Worm (Caenorhabditis elegans) whole organism, L3 larva: ENCODE measurements around the gene F29A7.8.
A peak's percentile ranks its signal among the peaks of the same experiment; 100 is the strongest.

Source experiments
- R02D3.7 ChIP-seq: fragments of 150-350 bp; optimal IDR thresholded peaks from 2 replicates; lab custom pipeline; 2014; ENCODE audit warnings: missing biosample characterization, missing genetic modification characterization
- ZK546.5 ChIP-seq: sonication (generic microtip); optimal IDR thresholded peaks from 2 replicates; lab custom pipeline; 2017; ENCODE audit warnings: missing biosample characterization, missing genetic modification characterization
- aly-2 ChIP-seq: fragments of 150-350 bp; optimal IDR thresholded peaks from 2 replicates; lab custom pipeline; 2014; ENCODE audit warnings: missing biosample characterization, missing genetic modification characterization
- ama-1 ChIP-seq: fragments of 150-350 bp; optimal IDR thresholded peaks from 2 replicates; lab custom pipeline; 2018
- ceh-16 ChIP-seq: sonication (generic microtip); optimal IDR thresholded peaks from 2 replicates; lab custom pipeline; 2017; ENCODE audit warnings: missing biosample characterization, missing genetic modification characterization
- ceh-28 ChIP-seq: fragments of 150-350 bp; optimal IDR thresholded peaks from 2 replicates; lab custom pipeline; 2014; ENCODE audit warnings: missing biosample characterization, missing genetic modification reagents, missing genetic modification characterization
- ceh-82 ChIP-seq: fragments of 150-350 bp; optimal IDR thresholded peaks from 2 replicates; lab custom pipeline; 2014; ENCODE audit warnings: missing biosample characterization, missing genetic modification characterization
- ceh-9 ChIP-seq: sonication (generic microtip); optimal IDR thresholded peaks from 2 replicates; lab custom pipeline; 2018; ENCODE audit warnings: missing biosample characterization, missing genetic modification characterization
- daf-12 ChIP-seq: fragments of 150-350 bp; optimal IDR thresholded peaks from 2 replicates; lab custom pipeline; 2014; ENCODE audit warnings: missing biosample characterization, missing genetic modification reagents, missing genetic modification characterization
- egl-27 ChIP-seq: sonication (generic microtip); optimal IDR thresholded peaks from 4 replicates; lab custom pipeline; 2017; ENCODE audit warnings: missing biosample characterization, missing genetic modification reagents, missing genetic modification characterization
- egl-5 ChIP-seq: fragments of 150-350 bp; optimal IDR thresholded peaks from 2 replicates; lab custom pipeline; 2017; ENCODE audit warnings: missing biosample characterization, missing genetic modification reagents, missing genetic modification characterization, inconsistent platforms
- elt-1 ChIP-seq: fragments of 150-350 bp; optimal IDR thresholded peaks from 2 replicates; lab custom pipeline; 2014; ENCODE audit warnings: missing biosample characterization, missing genetic modification characterization
- elt-2 ChIP-seq: sonication (generic microtip); optimal IDR thresholded peaks from 2 replicates; lab custom pipeline; 2016; ENCODE audit warnings: missing genetic modification reagents, mild to moderate bottlenecking, missing genetic modification characterization, missing compliant biosample characterization
- elt-3 ChIP-seq, 3 experiments: fragments of 150-350 bp in 1 of 3; sonication (generic microtip) in 2 of 3; optimal IDR thresholded peaks; 2 replicates in 2 of 3; 4 replicates in 1 of 3; lab custom pipeline; 2014 to 2017; ENCODE audit warnings: missing biosample characterization in 3 of 3, missing genetic modification characterization in 3 of 3
- eor-1 ChIP-seq, 2 experiments: fragments of 150-350 bp; optimal IDR thresholded peaks; 2 replicates each; lab custom pipeline; 2014 to 2018; ENCODE audit warnings: missing biosample characterization in 2 of 2, missing genetic modification characterization in 2 of 2
- fkh-10 ChIP-seq: sonication (generic microtip); optimal IDR thresholded peaks from 2 replicates; lab custom pipeline; 2017; ENCODE audit warnings: missing biosample characterization, missing genetic modification reagents, missing genetic modification characterization
- fkh-2 ChIP-seq: fragments of 150-350 bp; optimal IDR thresholded peaks from 2 replicates; lab custom pipeline; 2014; ENCODE audit warnings: missing biosample characterization, missing genetic modification reagents, missing genetic modification characterization
- fos-1 ChIP-seq: fragments of 150-350 bp; optimal IDR thresholded peaks from 2 replicates; lab custom pipeline; 2014; ENCODE audit warnings: missing biosample characterization, missing genetic modification characterization
- hmg-11 ChIP-seq: sonication (generic microtip); optimal IDR thresholded peaks from 2 replicates; lab custom pipeline; 2016; ENCODE audit warnings: missing genetic modification characterization, missing compliant biosample characterization
- jun-1 ChIP-seq: fragments of 150-350 bp; optimal IDR thresholded peaks from 2 replicates; lab custom pipeline; 2014; ENCODE audit warnings: missing biosample characterization, missing genetic modification reagents, missing genetic modification characterization
- lin-15B ChIP-seq: fragments of 150-350 bp; optimal IDR thresholded peaks from 2 replicates; lab custom pipeline; 2014; ENCODE audit warnings: missing biosample characterization, missing genetic modification characterization
- lin-39 ChIP-seq: fragments of 150-350 bp; optimal IDR thresholded peaks from 2 replicates; lab custom pipeline; 2018; ENCODE audit warnings: missing biosample characterization, missing genetic modification reagents, missing genetic modification characterization
- lsy-12 ChIP-seq: sonication (generic microtip); optimal IDR thresholded peaks from 2 replicates; lab custom pipeline; 2016; ENCODE audit warnings: mild to moderate bottlenecking, missing genetic modification characterization, missing compliant biosample characterization
- mdl-1 ChIP-seq: fragments of 150-350 bp; optimal IDR thresholded peaks from 2 replicates; lab custom pipeline; 2014; ENCODE audit warnings: missing biosample characterization, missing genetic modification characterization
- mml-1 ChIP-seq: fragments of 150-350 bp; sonication (generic microtip); optimal IDR thresholded peaks from 3 replicates; lab custom pipeline; 2014; ENCODE audit warnings: missing biosample characterization, missing genetic modification characterization
- nfya-1 ChIP-seq: sonication (generic microtip); optimal IDR thresholded peaks from 2 replicates; lab custom pipeline; 2017; ENCODE audit warnings: missing genetic modification characterization, mild to moderate bottlenecking, missing compliant biosample characterization, antibody characterized with exemption, moderate library complexity; ENCODE audit not compliant: insufficient read depth
- nhr-11 ChIP-seq: fragments of 150-350 bp; optimal IDR thresholded peaks from 2 replicates; lab custom pipeline; 2014; ENCODE audit warnings: missing biosample characterization, missing genetic modification characterization
- nhr-12 ChIP-seq: fragments of 150-350 bp; optimal IDR thresholded peaks from 2 replicates; lab custom pipeline; 2014; ENCODE audit warnings: missing biosample characterization, missing genetic modification characterization
- nhr-23 ChIP-seq: fragments of 150-350 bp; optimal IDR thresholded peaks from 2 replicates; lab custom pipeline; 2014; ENCODE audit warnings: missing biosample characterization, missing genetic modification reagents, missing genetic modification characterization
- nhr-237 ChIP-seq: fragments of 150-350 bp; optimal IDR thresholded peaks from 2 replicates; lab custom pipeline; 2014; ENCODE audit warnings: missing biosample characterization, missing genetic modification characterization
- nhr-25 ChIP-seq: sonication (generic microtip); optimal IDR thresholded peaks from 2 replicates; lab custom pipeline; 2017; ENCODE audit warnings: missing biosample characterization, missing genetic modification characterization
- nhr-28 ChIP-seq: fragments of 150-350 bp; optimal IDR thresholded peaks from 2 replicates; lab custom pipeline; 2014; ENCODE audit warnings: missing biosample characterization, missing genetic modification characterization
- nhr-43 ChIP-seq: sonication (generic microtip); optimal IDR thresholded peaks from 2 replicates; lab custom pipeline; 2016; ENCODE audit warnings: mild to moderate bottlenecking, missing genetic modification characterization, missing compliant biosample characterization; ENCODE audit not compliant: poor library complexity, severe bottlenecking
- nhr-67 ChIP-seq: fragments of 150-350 bp; optimal IDR thresholded peaks from 2 replicates; lab custom pipeline; 2014; ENCODE audit warnings: missing biosample characterization, missing genetic modification characterization
- nhr-76 ChIP-seq: fragments of 150-350 bp; sonication (generic microtip); optimal IDR thresholded peaks from 5 replicates; lab custom pipeline; 2014; ENCODE audit warnings: missing biosample characterization, missing genetic modification characterization
- nhr-77 ChIP-seq: fragments of 150-350 bp; optimal IDR thresholded peaks from 2 replicates; lab custom pipeline; 2014; ENCODE audit warnings: missing biosample characterization, missing genetic modification characterization
- pha-4 ChIP-seq: fragments of 150-350 bp; optimal IDR thresholded peaks from 2 replicates; lab custom pipeline; 2014; ENCODE audit warnings: missing biosample characterization, missing genetic modification reagents, missing genetic modification characterization
- pqm-1 ChIP-seq: fragments of 150-350 bp; optimal IDR thresholded peaks from 2 replicates; lab custom pipeline; 2017; ENCODE audit warnings: missing biosample characterization, missing genetic modification characterization, inconsistent platforms
- sea-2 ChIP-seq: fragments of 150-350 bp; sonication (generic microtip); optimal IDR thresholded peaks from 4 replicates; lab custom pipeline; 2014; ENCODE audit warnings: missing biosample characterization, missing genetic modification reagents, missing genetic modification characterization
- skn-1 ChIP-seq: fragments of 150-350 bp; optimal IDR thresholded peaks from 2 replicates; lab custom pipeline; 2014; ENCODE audit warnings: missing biosample characterization, missing genetic modification characterization
- snpc-4 ChIP-seq: fragments of 150-350 bp; optimal IDR thresholded peaks from 2 replicates; lab custom pipeline; 2014; ENCODE audit warnings: missing biosample characterization, missing genetic modification characterization
- tbx-2 ChIP-seq: sonication (generic microtip); optimal IDR thresholded peaks from 2 replicates; lab custom pipeline; 2016; ENCODE audit warnings: mild to moderate bottlenecking, missing genetic modification characterization, missing compliant biosample characterization
- unc-39 ChIP-seq: sonication (generic microtip); optimal IDR thresholded peaks from 4 replicates; lab custom pipeline; 2017; ENCODE audit warnings: missing biosample characterization, missing genetic modification characterization
- unc-62 ChIP-seq: fragments of 150-350 bp; sonication (generic microtip); optimal IDR thresholded peaks from 4 replicates; lab custom pipeline; 2014; ENCODE audit warnings: missing biosample characterization, missing genetic modification reagents, missing genetic modification characterization
- zag-1 ChIP-seq: fragments of 150-350 bp; optimal IDR thresholded peaks from 2 replicates; lab custom pipeline; 2014; ENCODE audit warnings: missing biosample characterization, missing genetic modification characterization
- ztf-11 ChIP-seq: fragments of 150-350 bp; optimal IDR thresholded peaks from 2 replicates; lab custom pipeline; 2014; ENCODE audit warnings: missing biosample characterization, missing genetic modification characterization
- ztf-4 ChIP-seq: fragments of 150-350 bp; optimal IDR thresholded peaks from 2 replicates; lab custom pipeline; 2014; ENCODE audit warnings: missing biosample characterization, missing genetic modification characterization

The F29A7.8 gene

ce11 chrII:2747956-2748621 lies 9.8 kb downstream of the F29A7.8 start:
- TF ChIP-seq pha-4 (tag; lab: Kevin White, UChicago) = no peak
- TF ChIP-seq nhr-77 (tag; lab: Kevin White, UChicago) = no peak
- TF ChIP-seq nhr-12 = no peak
- peak; percentile 46 for TF ChIP-seq tbx-2 (tag; lab: Kevin White, UChicago)
- no peak for TF ChIP-seq ZK546.5 (tag; lab: Kevin White, UChicago)
- no peak for TF ChIP-seq nhr-11 (tag; lab: Kevin White, UChicago)
- TF ChIP-seq jun-1 (tag; lab: Kevin White, UChicago) = no peak
- TF ChIP-seq daf-12 (tag; lab: Kevin White, UChicago) = no peak
- TF ChIP-seq egl-5 (tag; lab: Kevin White, UChicago) = peak; percentile 15
- TF ChIP-seq ceh-16 (tag; lab: Kevin White, UChicago) = no peak
- TF ChIP-seq lin-39 (tag; lab: Kevin White, UChicago) = peak; percentile 71
- TF ChIP-seq elt-3 (tag; optimal IDR thresholded peaks at IDR 0.05; lab: Kevin White, UChicago) = no peak
- TF ChIP-seq nhr-25 (tag; lab: Kevin White, UChicago) = no peak
- no peak for TF ChIP-seq nhr-28
- no peak for TF ChIP-seq ztf-11 (tag; lab: Kevin White, UChicago)
- no peak for TF ChIP-seq ceh-28 (tag; lab: Kevin White, UChicago)
- no peak for TF ChIP-seq fkh-2 (tag; lab: Kevin White, UChicago)
- TF ChIP-seq nhr-67 = no peak
- TF ChIP-seq unc-39 (tag; lab: Kevin White, UChicago) = no peak
- TF ChIP-seq ama-1 (lab: Kevin White, UChicago) = no peak
- peak; percentile 41 for TF ChIP-seq lin-15B (tag; lab: Kevin White, UChicago)
- TF ChIP-seq lsy-12 = no peak
- TF ChIP-seq snpc-4 (tag; lab: Kevin White, UChicago) = peak; percentile 41
- TF ChIP-seq ceh-82 (tag; lab: Kevin White, UChicago) = peak; percentile 26
- no peak for TF ChIP-seq ceh-9 (tag; lab: Kevin White, UChicago)
- peak; percentile 31 for TF ChIP-seq fkh-10
- TF ChIP-seq mml-1 (tag; lab: Kevin White, UChicago) = no peak
- no peak for TF ChIP-seq elt-2
- no peak for TF ChIP-seq nhr-237 (tag; lab: Kevin White, UChicago)
- TF ChIP-seq nhr-23 (tag; lab: Kevin White, UChicago) = no peak
- peak; percentile 13 for TF ChIP-seq R02D3.7 (tag; lab: Kevin White, UChicago)
- peak; percentile 79 for TF ChIP-seq unc-62 (GFP tag; lab: Kevin White, UChicago)
- no peak for TF ChIP-seq eor-1 (tag; optimal IDR thresholded peaks at IDR 0.05; lab: Kevin White, UChicago)
- no peak for TF ChIP-seq nhr-43 (tag; lab: Kevin White, UChicago)
- TF ChIP-seq zag-1 (tag; lab: Kevin White, UChicago) = peak; percentile 30
- no peak for TF ChIP-seq fos-1
- no peak for TF ChIP-seq aly-2 (tag; lab: Kevin White, UChicago)
- no peak for TF ChIP-seq nhr-76 (tag; lab: Kevin White, UChicago)
- TF ChIP-seq pqm-1 = no peak
- no peak for TF ChIP-seq sea-2
- peak; percentile 81 for TF ChIP-seq nfya-1 (tag; lab: Kevin White, UChicago)
- no peak for TF ChIP-seq ztf-4 (tag; lab: Kevin White, UChicago)
- peak; percentile 76 for TF ChIP-seq hmg-11 (tag; lab: Kevin White, UChicago)
- peak; percentile 10 for TF ChIP-seq skn-1 (tag; lab: Kevin White, UChicago)
- TF ChIP-seq elt-1 = no peak
- TF ChIP-seq mdl-1 = no peak
- no peak for TF ChIP-seq egl-27 (tag; lab: Kevin White, UChicago)
